Fruit fly (Drosophila melanogaster) whole organism, pupa: Measurements from ENCODE around the gene if.

Experiments used
- CG10348 ChIP-seq: fragments of 200-800 bp; sonication (Bioruptor generic); IDR thresholded peaks from 2 replicates; pipeline ENCODE4 v1.3.6; 2022; ENCODE audit warnings: missing biosample characterization, missing genetic modification characterization
- CG12605 ChIP-seq: fragments of 200-800 bp; sonication (Bioruptor generic); IDR thresholded peaks from 2 replicates; pipeline ENCODE4 v1.3.6; 2022; ENCODE audit warnings: missing biosample characterization, missing genetic modification characterization
- CG13204 ChIP-seq: fragments of 200-800 bp; sonication (Bioruptor generic); optimal IDR thresholded peaks from 2 replicates; lab custom pipeline; 2018; ENCODE audit warnings: missing biosample characterization, mild to moderate bottlenecking, missing genetic modification characterization, moderate library complexity
- CG14655 ChIP-seq: fragments of 200-800 bp; sonication (Bioruptor generic); optimal IDR thresholded peaks from 3 replicates; lab custom pipeline; 2017; ENCODE audit warnings: mild to moderate bottlenecking, missing biosample characterization, missing genetic modification reagents, missing genetic modification characterization
- CG15710 ChIP-seq: fragments of 200-800 bp; sonication (Bioruptor generic); optimal IDR thresholded peaks from 2 replicates; lab custom pipeline; 2018; ENCODE audit warnings: missing biosample characterization, mild to moderate bottlenecking, missing genetic modification characterization, moderate library complexity
- CG17806 ChIP-seq: fragments of 200-800 bp; sonication (Bioruptor generic); optimal IDR thresholded peaks from 2 replicates; lab custom pipeline; 2018; ENCODE audit warnings: missing biosample characterization, mild to moderate bottlenecking, missing genetic modification characterization, moderate library complexity
- CG32121 ChIP-seq: fragments of 200-800 bp; sonication (Bioruptor generic); IDR thresholded peaks from 2 replicates; pipeline ENCODE4 v1.3.6; 2022; ENCODE audit warnings: missing biosample characterization, missing genetic modification characterization
- CG34367 ChIP-seq: fragments of 200-800 bp; sonication (Bioruptor generic); optimal IDR thresholded peaks from 2 replicates; lab custom pipeline; 2018; ENCODE audit warnings: missing biosample characterization, mild to moderate bottlenecking, missing genetic modification characterization
- CG4496 ChIP-seq: fragments of 200-800 bp; sonication (Bioruptor generic); IDR thresholded peaks from 3 replicates; pipeline ENCODE4 v1.3.6; 2022; ENCODE audit warnings: missing biosample characterization, missing genetic modification characterization
- CG8159 ChIP-seq: fragments of 200-800 bp; sonication (Bioruptor generic); optimal IDR thresholded peaks from 3 replicates; lab custom pipeline; 2018; ENCODE audit warnings: missing biosample characterization, mild to moderate bottlenecking, missing genetic modification characterization, moderate library complexity
- CG8301 ChIP-seq: fragments of 200-800 bp; sonication (Bioruptor generic); optimal IDR thresholded peaks from 2 replicates; lab custom pipeline; 2018; ENCODE audit warnings: missing biosample characterization, mild to moderate bottlenecking, missing genetic modification characterization
- CG9948 ChIP-seq: fragments of 200-800 bp; sonication (Bioruptor generic); optimal IDR thresholded peaks from 2 replicates; lab custom pipeline; 2018; ENCODE audit warnings: missing biosample characterization, mild to moderate bottlenecking, missing genetic modification characterization, moderate library complexity
- D1 ChIP-seq: fragments of 200-800 bp; sonication (Bioruptor generic); optimal IDR thresholded peaks from 2 replicates; lab custom pipeline; 2018; ENCODE audit warnings: missing biosample characterization, mild to moderate bottlenecking, missing genetic modification characterization, moderate library complexity
- EcR ChIP-seq: fragments of 200-800 bp; sonication (Bioruptor generic); optimal IDR thresholded peaks from 3 replicates; lab custom pipeline; 2019; ENCODE audit warnings: missing biosample characterization, missing genetic modification characterization, mild to moderate bottlenecking, moderate library complexity, missing genetic modification reagents
- Ets98B ChIP-seq: fragments of 200-800 bp; sonication (Bioruptor generic); IDR thresholded peaks from 2 replicates; pipeline ENCODE4 v1.3.6; 2022; ENCODE audit warnings: missing biosample characterization, missing genetic modification characterization
- Pif1A ChIP-seq: fragments of 200-800 bp; sonication (Bioruptor generic); optimal IDR thresholded peaks from 3 replicates; lab custom pipeline; 2016; ENCODE audit warnings: missing biosample characterization, missing genetic modification characterization
- Pif1B ChIP-seq: fragments of 200-800 bp; sonication (Bioruptor generic); optimal IDR thresholded peaks from 3 replicates; lab custom pipeline; 2016; ENCODE audit warnings: missing biosample characterization, missing genetic modification characterization
- Snoo ChIP-seq: fragments of 200-800 bp; sonication (Bioruptor generic); optimal IDR thresholded peaks from 3 replicates; lab custom pipeline; 2017; ENCODE audit warnings: missing biosample characterization, mild to moderate bottlenecking, missing genetic modification characterization, inconsistent platforms
- fd96Ca ChIP-seq: fragments of 200-800 bp; sonication (Bioruptor generic); IDR thresholded peaks from 3 replicates; pipeline ENCODE4 v1.3.6; 2022; ENCODE audit warnings: missing biosample characterization, missing genetic modification characterization
- gl ChIP-seq: fragments of 200-800 bp; sonication (Bioruptor generic); optimal IDR thresholded peaks from 2 replicates; lab custom pipeline; 2018; ENCODE audit warnings: missing biosample characterization, mild to moderate bottlenecking, missing genetic modification characterization
- rn ChIP-seq: fragments of 200-800 bp; sonication (Bioruptor generic); IDR thresholded peaks from 2 replicates; pipeline ENCODE4 v1.3.6; 2022; ENCODE audit warnings: missing biosample characterization, missing genetic modification characterization

The if gene

dm6 chrX:16820665-16821064 is 37.4 kb upstream of the if start:
- no peak for TF ChIP-seq CG13204
- TF ChIP-seq Pif1B (GFP tag; lab: Kevin White, UChicago) = no peak
- no peak for TF ChIP-seq CG12605
- no peak for TF ChIP-seq rn (GFP tag; lab: Robert Waterston, UW)
- TF ChIP-seq Ets98B (GFP tag; lab: Robert Waterston, UW) = no peak
- no peak for TF ChIP-seq fd96Ca
- no peak for TF ChIP-seq CG4496 (GFP tag; lab: Robert Waterston, UW)
- no peak for TF ChIP-seq CG10348
- TF ChIP-seq Pif1A (GFP tag; lab: Kevin White, UChicago) = no peak
- TF ChIP-seq D1 (tag; lab: Kevin White, UChicago) = no peak
- TF ChIP-seq CG9948 (tag; lab: Kevin White, UChicago) = no peak
- TF ChIP-seq CG14655 (GFP tag; lab: Kevin White, UChicago) = no peak
- no peak for TF ChIP-seq CG32121
- no peak for TF ChIP-seq EcR (GFP tag; lab: Kevin White, UChicago)

- no peak for TF ChIP-seq fd96Ca
- TF ChIP-seq CG34367 = no peak
- no peak for TF ChIP-seq Pif1A (GFP tag; lab: Kevin White, UChicago)
- TF ChIP-seq CG13204 = no peak
- no peak for TF ChIP-seq CG14655 (GFP tag; lab: Kevin White, UChicago)
- TF ChIP-seq, all 21 proteins: peak for 0
Measured at dm6 chrX:16818186-16818585, 35.0 kb upstream of the if start.

- TF ChIP-seq CG4496 (GFP tag; lab: Robert Waterston, UW) = no peak
- TF ChIP-seq CG10348 = no peak
- TF ChIP-seq D1 (tag; lab: Kevin White, UChicago) = no peak
- TF ChIP-seq Pif1B (GFP tag; lab: Kevin White, UChicago) = no peak
- TF ChIP-seq CG9948 (tag; lab: Kevin White, UChicago) = no peak
- TF ChIP-seq gl (tag; lab: Kevin White, UChicago) = no peak
- TF ChIP-seq CG32121 = no peak
- TF ChIP-seq Snoo = no peak
- no peak for TF ChIP-seq CG8159 (tag; lab: Kevin White, UChicago)
- no peak for TF ChIP-seq Pif1A (GFP tag; lab: Kevin White, UChicago)
- no peak for TF ChIP-seq CG8301 (tag; lab: Kevin White, UChicago)
- TF ChIP-seq CG14655 (GFP tag; lab: Kevin White, UChicago) = no peak
- TF ChIP-seq CG34367 = no peak
- TF ChIP-seq fd96Ca = no peak
- no peak for TF ChIP-seq CG17806
- TF ChIP-seq CG15710 = no peak
- TF ChIP-seq Ets98B (GFP tag; lab: Robert Waterston, UW) = no peak
Measured at dm6 chrX:16816500-16816899, 33.3 kb upstream of the if start.

- TF ChIP-seq Pif1B (GFP tag; lab: Kevin White, UChicago) = peak; percentile 11
- TF ChIP-seq CG8159 (tag; lab: Kevin White, UChicago) = peak; percentile 59
- peak; percentile 28 for TF ChIP-seq CG8301 (tag; lab: Kevin White, UChicago)
- TF ChIP-seq CG17806 = peak; percentile 19
- TF ChIP-seq CG10348 = no peak
- peak; percentile 64; the same call in 1 of the 2 replicates for TF ChIP-seq CG32121
- peak; percentile 47; the same call in 2 of the 3 replicates for TF ChIP-seq CG4496 (GFP tag; lab: Robert Waterston, UW)
- TF ChIP-seq CG14655 (GFP tag; lab: Kevin White, UChicago) = peak; percentile 62
- TF ChIP-seq CG13204 = peak; percentile 2
- no peak for TF ChIP-seq CG9948 (tag; lab: Kevin White, UChicago)
- TF ChIP-seq Pif1A (GFP tag; lab: Kevin White, UChicago) = no peak
- no peak for TF ChIP-seq gl (tag; lab: Kevin White, UChicago)
- no peak for TF ChIP-seq EcR (GFP tag; lab: Kevin White, UChicago)
- peak; percentile 45; the same call in 1 of the 2 replicates for TF ChIP-seq CG12605
- TF ChIP-seq Snoo = peak; percentile 25
- TF ChIP-seq Ets98B (GFP tag; lab: Robert Waterston, UW) = peak; percentile 34
- TF ChIP-seq CG15710 = peak; percentile 18
Measured at dm6 chrX:16815168-16815567, 31.9 kb upstream of the if start.

- TF ChIP-seq CG14655 (GFP tag; lab: Kevin White, UChicago) = peak; percentile 11
- no peak for TF ChIP-seq D1 (tag; lab: Kevin White, UChicago)
- peak; percentile 11 for TF ChIP-seq CG17806
- 0 out of 2 replicates have a peak, but pooled peaks have one; percentile 14 for TF ChIP-seq Ets98B (GFP tag; lab: Robert Waterston, UW)
- peak; percentile 12; the same call in 1 of the 2 replicates for TF ChIP-seq CG32121
- no peak for TF ChIP-seq CG4496 (GFP tag; lab: Robert Waterston, UW)
- TF ChIP-seq CG13204 = no peak
- peak; percentile 28 for TF ChIP-seq CG8159 (tag; lab: Kevin White, UChicago)
- TF ChIP-seq CG8301 (tag; lab: Kevin White, UChicago) = peak; percentile 5
Measured at dm6 chrX:16814351-16814750, 31.1 kb upstream of the if start.

dm6 chrX:16813226-16813625 is 30.0 kb upstream of the if start:
- TF ChIP-seq D1 (tag; lab: Kevin White, UChicago) (peak; percentile 18), fd96Ca (no peak)

dm6 chrX:16811213-16811749 is 28.0 kb upstream of the if start, which contains the start of gene CG4829:
Gene CG4829 (plus strand): TSS chrX:16811699.
- TF ChIP-seq CG8159 (tag; lab: Kevin White, UChicago) (peak; percentile 50), CG12605 (peak; percentile 57; the same call in 1 of the 2 replicates), fd96Ca (peak; percentile 73), CG15710 (peak; percentile 47), CG34367 (no peak), CG32121 (peak; percentile 58), CG17806 (peak; percentile 39), gl (tag; lab: Kevin White, UChicago) (no peak), Ets98B (GFP tag; lab: Robert Waterston, UW) (peak; percentile 73), Snoo (peak; percentile 10), CG8301 (tag; lab: Kevin White, UChicago) (peak; percentile 49), CG9948 (tag; lab: Kevin White, UChicago) (peak; percentile 38), Pif1B (GFP tag; lab: Kevin White, UChicago) (no peak), CG4496 (GFP tag; lab: Robert Waterston, UW) (peak; percentile 74; the same call in 2 of the 3 replicates)
